Worm (Caenorhabditis elegans) whole organism, L2 larva: Measurements from ENCODE around the gene fbxa-165.
"Not testable (repeated sequence)": the region's sequence is repeated elsewhere in the genome, so short reads cannot be mapped to it uniquely, and the experiment has no call there.

ENCODE experiments used
- C34F6.9 ChIP-seq: fragments of 150-350 bp; optimal IDR thresholded peaks from 2 replicates; lab custom pipeline; 2014; ENCODE audit warnings: missing biosample characterization, missing genetic modification characterization
- ZK546.5 ChIP-seq: sonication (generic microtip); optimal IDR thresholded peaks from 2 replicates; lab custom pipeline; 2017; ENCODE audit warnings: missing biosample characterization, missing genetic modification characterization
- aly-2 ChIP-seq: fragments of 150-350 bp; optimal IDR thresholded peaks from 2 replicates; lab custom pipeline; 2014; ENCODE audit warnings: missing biosample characterization, missing genetic modification characterization
- ama-1 ChIP-seq: fragments of 150-350 bp; optimal IDR thresholded peaks from 2 replicates; lab custom pipeline; 2018; ENCODE audit warnings: inconsistent platforms
- ceh-16 ChIP-seq: fragments of 150-350 bp; optimal IDR thresholded peaks from 2 replicates; lab custom pipeline; 2014; ENCODE audit warnings: missing biosample characterization, missing genetic modification characterization
- ceh-82 ChIP-seq: fragments of 150-350 bp; optimal IDR thresholded peaks from 2 replicates; lab custom pipeline; 2014; ENCODE audit warnings: missing biosample characterization, missing genetic modification characterization
- crh-2 ChIP-seq: sonication (generic microtip); optimal IDR thresholded peaks from 2 replicates; lab custom pipeline; 2017; ENCODE audit warnings: missing biosample characterization, missing genetic modification characterization
- elt-1 ChIP-seq: fragments of 150-350 bp; optimal IDR thresholded peaks from 2 replicates; lab custom pipeline; 2014; ENCODE audit warnings: missing biosample characterization, missing genetic modification characterization
- fos-1 ChIP-seq: fragments of 150-350 bp; optimal IDR thresholded peaks from 2 replicates; lab custom pipeline; 2014; ENCODE audit warnings: missing biosample characterization, missing genetic modification characterization
- gmeb-1 ChIP-seq: fragments of 150-350 bp; optimal IDR thresholded peaks from 2 replicates; lab custom pipeline; 2014; ENCODE audit warnings: missing biosample characterization, missing genetic modification characterization
- lin-13 ChIP-seq: fragments of 150-350 bp; optimal IDR thresholded peaks from 2 replicates; lab custom pipeline; 2014; ENCODE audit warnings: missing biosample characterization, missing genetic modification reagents, missing genetic modification characterization
- mab-5 ChIP-seq: fragments of 150-350 bp; optimal IDR thresholded peaks from 2 replicates; lab custom pipeline; 2014; ENCODE audit warnings: missing biosample characterization, missing genetic modification characterization
- mbf-1 ChIP-seq: sonication (generic microtip); optimal IDR thresholded peaks from 2 replicates; lab custom pipeline; 2017; ENCODE audit warnings: missing biosample characterization, missing genetic modification characterization
- nhr-11 ChIP-seq: fragments of 150-350 bp; optimal IDR thresholded peaks from 2 replicates; lab custom pipeline; 2014; ENCODE audit warnings: missing biosample characterization, missing genetic modification characterization
- nhr-129 ChIP-seq: fragments of 150-350 bp; optimal IDR thresholded peaks from 2 replicates; lab custom pipeline; 2014; ENCODE audit warnings: missing biosample characterization, missing genetic modification characterization
- nhr-237 ChIP-seq: fragments of 150-350 bp; optimal IDR thresholded peaks from 2 replicates; lab custom pipeline; 2014; ENCODE audit warnings: missing biosample characterization, missing genetic modification characterization
- nhr-25 ChIP-seq: fragments of 150-350 bp; sonication (generic microtip); optimal IDR thresholded peaks from 3 replicates; lab custom pipeline; 2014; ENCODE audit warnings: missing biosample characterization, missing genetic modification characterization
- nhr-6 ChIP-seq: fragments of 150-350 bp; optimal IDR thresholded peaks from 2 replicates; lab custom pipeline; 2014; ENCODE audit warnings: missing biosample characterization, missing genetic modification characterization
- peb-1 ChIP-seq: fragments of 150-350 bp; optimal IDR thresholded peaks from 2 replicates; lab custom pipeline; 2014; ENCODE audit warnings: missing biosample characterization, missing genetic modification characterization
- sem-4 ChIP-seq: fragments of 150-350 bp; optimal IDR thresholded peaks from 2 replicates; lab custom pipeline; 2014; ENCODE audit warnings: missing biosample characterization, missing genetic modification reagents, missing genetic modification characterization
- skn-1 ChIP-seq: sonication (generic microtip); optimal IDR thresholded peaks from 2 replicates; lab custom pipeline; 2017; ENCODE audit warnings: missing biosample characterization, missing genetic modification characterization
- unc-39 ChIP-seq: fragments of 150-350 bp; optimal IDR thresholded peaks from 2 replicates; lab custom pipeline; 2014; ENCODE audit warnings: missing biosample characterization, missing genetic modification characterization
- unc-55 ChIP-seq: fragments of 150-350 bp; sonication (generic microtip); optimal IDR thresholded peaks from 3 replicates; lab custom pipeline; 2014; ENCODE audit warnings: missing biosample characterization, missing genetic modification reagents, missing genetic modification characterization
- unc-62 ChIP-seq: fragments of 150-350 bp; optimal IDR thresholded peaks from 2 replicates; lab custom pipeline; 2014; ENCODE audit warnings: missing biosample characterization, missing genetic modification reagents, missing genetic modification characterization
- ztf-1 ChIP-seq: fragments of 200-800 bp; sonication (Bioruptor generic); conservative IDR thresholded peaks from 2 replicates; pipeline ENCODE4 v1.3.6; 2022; ENCODE audit warnings: missing genetic modification characterization, missing compliant biosample characterization

fbxa-165 gene

DNA sequence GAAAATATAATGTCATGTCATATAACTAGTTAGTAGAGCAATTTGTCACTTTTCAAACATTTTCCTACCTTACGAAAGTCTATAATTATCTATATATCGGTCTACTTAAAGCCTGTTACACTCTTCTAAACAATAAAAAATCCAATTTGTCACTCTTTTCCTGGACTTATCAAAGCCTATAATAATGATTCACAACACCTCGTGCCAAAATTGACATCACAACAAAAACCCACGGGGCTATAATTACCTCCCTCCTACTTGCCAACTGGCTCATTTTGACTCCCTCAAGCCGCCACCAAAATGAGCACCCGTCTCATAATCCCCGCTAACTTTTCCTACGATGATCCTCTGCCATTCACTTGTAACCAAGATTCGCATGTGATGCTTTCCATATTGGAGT is 20.1 kb upstream of the fbxa-165 start, which contains the start of gene srg-20:
TSS of gene srg-20 (plus strand) at position 301 of the 400 bp plus-strand sequence.
- not testable (repeated sequence) for TF ChIP-seq peb-1; nhr-129 (tag; lab: Kevin White, UChicago); nhr-25 (tag; lab: Kevin White, UChicago)

ce11 chrII:1635969-1636368 is 19.7 kb upstream of the fbxa-165 start:
- no peak for TF ChIP-seq nhr-6 (tag; lab: Kevin White, UChicago)
- TF ChIP-seq nhr-129 (tag; lab: Kevin White, UChicago) = no peak
- TF ChIP-seq nhr-25 (tag; lab: Kevin White, UChicago) = no peak
- peak; percentile 41 for TF ChIP-seq fos-1 (tag; lab: Kevin White, UChicago)
- no peak for TF ChIP-seq unc-55 (GFP tag; lab: Kevin White, UChicago)
- no peak for TF ChIP-seq skn-1 (tag; lab: Kevin White, UChicago)
- no peak for TF ChIP-seq ama-1 (lab: Kevin White, UChicago)
- TF ChIP-seq, all 48 proteins: peak for 1

DNA sequence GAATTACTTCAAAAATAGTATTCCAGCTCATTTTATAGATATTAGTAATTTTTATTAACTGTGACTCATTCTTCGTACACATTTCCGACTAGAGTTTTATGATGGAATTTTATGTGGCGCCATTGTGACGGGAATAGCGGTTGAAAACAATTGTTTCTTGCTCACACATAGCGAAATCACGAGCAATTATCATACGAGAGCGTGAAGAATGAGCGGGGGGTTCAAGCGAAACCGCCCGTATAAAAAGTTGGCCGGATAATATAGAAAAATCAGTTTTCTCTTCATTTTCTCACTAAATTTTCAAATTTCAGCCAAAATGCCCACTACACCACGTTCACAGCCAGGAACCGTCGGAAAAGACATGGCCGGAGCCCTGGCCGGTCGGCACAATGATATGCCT is 17.2 kb upstream of the fbxa-165 start, which contains the start of gene C08E3.1:
TSS of gene C08E3.1 (plus strand) at position 301 of the 400 bp plus-strand sequence.
- not testable (repeated sequence) for TF ChIP-seq lin-13 (GFP tag; lab: Kevin White, UChicago); nhr-237 (tag; lab: Kevin White, UChicago); mbf-1 (tag; lab: Kevin White, UChicago)

- TF ChIP-seq ztf-1 (GFP tag; lab: Robert Waterston, UW); gmeb-1 (tag; lab: Kevin White, UChicago); nhr-11: not testable (repeated sequence)
Observed at ce11 chrII:1632216-1632615, 15.9 kb upstream of the fbxa-165 start, which contains the start of gene C08E3.13. C08E3.13 (minus strand) TSS chrII:1632316.

DNA sequence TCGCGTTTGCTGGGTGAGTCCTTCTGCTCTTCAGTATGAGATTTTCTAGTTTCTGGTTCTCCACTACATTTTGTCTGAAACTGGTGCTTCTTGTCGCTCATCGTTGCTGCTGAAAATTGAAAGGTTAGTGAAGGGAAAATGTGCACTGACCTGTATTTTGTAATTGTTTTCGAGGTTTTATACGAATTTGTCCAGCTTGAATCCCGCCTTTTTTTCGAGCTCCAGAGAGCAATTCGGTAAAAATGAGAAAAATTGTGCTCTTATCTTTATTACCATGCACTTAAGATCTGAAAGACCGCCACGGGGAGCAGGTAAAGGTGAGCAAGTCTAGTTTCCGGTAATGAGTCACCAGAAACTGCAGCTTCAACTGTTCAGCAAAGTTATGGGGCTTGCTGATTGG is 11.5 kb upstream of the fbxa-165 start, which contains the start of gene C08E3.15:
TSS of gene C08E3.15 (minus strand) at position 101 of the 400 bp plus-strand sequence.
- not testable (repeated sequence) for TF ChIP-seq mab-5, gmeb-1, ceh-82 (tag; lab: Kevin White, UChicago)
- TF ChIP-seq, all 48 proteins: peak for 0; not testable (repeated sequence) for 48

DNA sequence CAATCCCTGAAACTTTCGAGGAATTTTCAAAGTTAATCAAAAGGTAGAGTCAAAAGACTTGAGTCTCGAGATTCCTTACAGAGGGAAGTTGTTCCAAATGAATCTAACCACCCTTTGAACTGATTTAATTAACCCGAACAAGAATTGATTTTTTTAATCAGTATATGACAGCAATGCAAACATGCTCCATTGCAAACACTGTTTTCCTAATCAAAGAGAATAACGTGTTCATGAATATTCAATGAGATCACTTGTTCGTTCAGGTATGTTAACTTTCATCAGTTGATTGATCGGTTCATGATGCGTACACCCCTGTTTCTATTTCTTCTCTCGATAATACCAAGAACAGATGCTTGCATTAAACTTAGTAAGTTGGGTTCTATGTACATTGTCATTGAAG is 9.4 kb upstream of the fbxa-165 start, which contains the start of gene C08E3.14:
TSS of gene C08E3.14 (plus strand) at position 301 of the 400 bp plus-strand sequence.
- no peak for TF ChIP-seq nhr-25 (tag; lab: Kevin White, UChicago)
- TF ChIP-seq ZK546.5 (tag; lab: Kevin White, UChicago) = no peak
- no peak for TF ChIP-seq ceh-16
- TF ChIP-seq unc-62 (GFP tag; lab: Kevin White, UChicago) = no peak
- TF ChIP-seq unc-39 (tag; lab: Kevin White, UChicago) = no peak
- TF ChIP-seq mbf-1 (tag; lab: Kevin White, UChicago) = no peak
- no peak for TF ChIP-seq crh-2
- no peak for TF ChIP-seq lin-13 (GFP tag; lab: Kevin White, UChicago)

ce11 chrII:1624572-1624971 is 8.3 kb upstream of the fbxa-165 start, which contains the start of gene fbxa-160:
fbxa-160 (minus strand) TSS chrII:1624672.
- TF ChIP-seq skn-1 (tag; lab: Kevin White, UChicago) = no peak
- TF ChIP-seq C34F6.9 = no peak
- no peak for TF ChIP-seq sem-4 (tag; lab: Kevin White, UChicago)
- TF ChIP-seq nhr-11 = no peak
- no peak for TF ChIP-seq gmeb-1 (tag; lab: Kevin White, UChicago)
- TF ChIP-seq nhr-129 (tag; lab: Kevin White, UChicago) = no peak
- TF ChIP-seq elt-1 (tag; lab: Kevin White, UChicago) = no peak

ce11 chrII:1621795-1622194 is 5.5 kb upstream of the fbxa-165 start:
- TF ChIP-seq aly-2 (tag; lab: Kevin White, UChicago) (no peak), fos-1 (tag; lab: Kevin White, UChicago) (peak; percentile 44)
